Worm (Caenorhabditis elegans): ENCODE data around the gene C18D4.4.

The C18D4.4 gene

ce11 chrV:17530486-17530885 is 824 bp downstream of the C18D4.4 start, which contains the start of gene C18D4.12:
Gene C18D4.12, minus strand, starts transcription at chrV:17530586.
- TF ChIP-seq pes-1 (GFP tag; IDR thresholded peaks at IDR 0.05), result no peak
- TF ChIP-seq B0310.2 (tag; optimal IDR thresholded peaks at IDR 0.05), result no peak
- no peak for TF ChIP-seq ama-1 (optimal IDR thresholded peaks at IDR 0.05)
- no peak for TF ChIP-seq tbx-37 (GFP tag; conservative IDR thresholded peaks at IDR 0.05)
- TF ChIP-seq F13C5.2 (tag; optimal IDR thresholded peaks at IDR 0.05), result no peak
- no peak for TF ChIP-seq ets-7 (tag; optimal IDR thresholded peaks at IDR 0.05)

DNA sequence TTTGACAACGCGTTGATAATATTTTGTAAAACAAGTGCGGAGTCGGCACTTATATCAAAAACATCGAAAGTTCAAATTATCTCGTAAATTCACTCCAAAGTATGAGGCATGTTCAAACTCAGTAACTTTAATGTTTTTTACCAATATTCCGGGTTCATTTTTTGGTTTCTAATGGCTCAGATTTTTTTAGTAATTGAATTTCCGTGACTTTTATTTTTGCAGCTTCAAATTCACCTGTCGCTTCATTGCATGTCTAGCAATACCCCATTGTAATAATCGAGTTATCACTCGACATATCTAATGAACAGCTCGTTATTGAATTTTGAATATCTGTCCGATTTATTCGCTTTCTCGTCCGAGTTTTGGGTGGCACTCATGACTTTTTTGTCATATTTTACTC is 3.6 kb downstream of the C18D4.4 start, which contains the start of gene srz-90:
Gene srz-90, plus strand, starts transcription at position 301 of the 400 bp plus-strand sequence.
- TF ChIP-seq B0310.2 (tag; optimal IDR thresholded peaks at IDR 0.05) (no peak), pes-1 (GFP tag; IDR thresholded peaks at IDR 0.05) (no peak), flt-1 (GFP tag; IDR thresholded peaks at IDR 0.05) (no peak), hmbx-1 (tag; optimal IDR thresholded peaks at IDR 0.05) (no peak)

- no peak for TF ChIP-seq tra-4 (tag; optimal IDR thresholded peaks at IDR 0.05)
- TF ChIP-seq sea-1 (GFP tag; conservative IDR thresholded peaks at IDR 0.05), result no peak
- TF ChIP-seq hnd-1 (tag; optimal IDR thresholded peaks at IDR 0.05), result no peak
- TF ChIP-seq ets-7 (tag; optimal IDR thresholded peaks at IDR 0.05), result no peak
- no peak for TF ChIP-seq scrt-1 (GFP tag; IDR thresholded peaks at IDR 0.05)
- TF ChIP-seq ceh-13 (GFP tag; optimal IDR thresholded peaks at IDR 0.05), result no peak
- no peak for TF ChIP-seq B0310.2 (tag; optimal IDR thresholded peaks at IDR 0.05)
- TF ChIP-seq ama-1 (optimal IDR thresholded peaks at IDR 0.05), result no peak
- no peak for TF ChIP-seq tbx-11 (GFP tag; IDR thresholded peaks at IDR 0.05)
- TF ChIP-seq pes-1 (GFP tag; IDR thresholded peaks at IDR 0.05), result no peak
- no peak for TF ChIP-seq F13C5.2 (tag; optimal IDR thresholded peaks at IDR 0.05)
- TF ChIP-seq hmg-4 (GFP tag; optimal IDR thresholded peaks at IDR 0.05), result no peak
- no peak for TF ChIP-seq flt-1 (GFP tag; IDR thresholded peaks at IDR 0.05)
- no peak for TF ChIP-seq ceh-36 (tag; optimal IDR thresholded peaks at IDR 0.05)
- TF ChIP-seq tbx-37 (GFP tag; conservative IDR thresholded peaks at IDR 0.05), result no peak
- no peak for TF ChIP-seq aly-1 (tag; optimal IDR thresholded peaks at IDR 0.05)
Observed at ce11 chrV:17520735-17521134, 10.6 kb downstream of the C18D4.4 start, which contains the start of gene fbxa-136. Gene fbxa-136, plus strand, starts transcription at chrV:17521035.

ce11 chrV:17513831-17514230 is 17.5 kb downstream of the C18D4.4 start:
- TF ChIP-seq pes-1 (GFP tag; IDR thresholded peaks at IDR 0.05) (peak; percentile 51; the same call in 1 of the 2 replicates), flt-1 (GFP tag; IDR thresholded peaks at IDR 0.05) (no peak), tbx-37 (GFP tag; conservative IDR thresholded peaks at IDR 0.05) (0 out of 2 replicates have a peak, but pooled peaks have one; percentile 8)

- TF ChIP-seq flt-1 (GFP tag; IDR thresholded peaks at IDR 0.05) (no peak), scrt-1 (GFP tag; IDR thresholded peaks at IDR 0.05) (no peak), ets-7 (tag; optimal IDR thresholded peaks at IDR 0.05) (no peak), hnd-1 (tag; optimal IDR thresholded peaks at IDR 0.05) (no peak), ceh-36 (tag; optimal IDR thresholded peaks at IDR 0.05) (no peak), ceh-13 (GFP tag; optimal IDR thresholded peaks at IDR 0.05) (no peak), tbx-11 (GFP tag; IDR thresholded peaks at IDR 0.05) (no peak), ama-1 (optimal IDR thresholded peaks at IDR 0.05) (no peak), hmbx-1 (tag; optimal IDR thresholded peaks at IDR 0.05) (no peak), aly-1 (tag; optimal IDR thresholded peaks at IDR 0.05) (no peak), tbx-37 (GFP tag; conservative IDR thresholded peaks at IDR 0.05) (no peak), B0310.2 (tag; optimal IDR thresholded peaks at IDR 0.05) (no peak), sea-1 (GFP tag; conservative IDR thresholded peaks at IDR 0.05) (no peak), pes-1 (GFP tag; IDR thresholded peaks at IDR 0.05) (no peak), F13C5.2 (tag; optimal IDR thresholded peaks at IDR 0.05) (no peak), hmg-4 (GFP tag; optimal IDR thresholded peaks at IDR 0.05) (no peak)
Observed at ce11 chrV:17512763-17513162, 18.5 kb downstream of the C18D4.4 start.

- TF ChIP-seq tbx-11 (GFP tag; IDR thresholded peaks at IDR 0.05) (no peak), scrt-1 (GFP tag; IDR thresholded peaks at IDR 0.05) (no peak), aly-1 (tag; optimal IDR thresholded peaks at IDR 0.05) (no peak), tra-4 (tag; optimal IDR thresholded peaks at IDR 0.05) (no peak), hnd-1 (tag; optimal IDR thresholded peaks at IDR 0.05) (no peak), ama-1 (optimal IDR thresholded peaks at IDR 0.05) (no peak), ceh-36 (tag; optimal IDR thresholded peaks at IDR 0.05) (no peak)
Observed at ce11 chrV:17508493-17508892, 22.8 kb downstream of the C18D4.4 start, which contains the start of gene srw-32. Gene srw-32, plus strand, starts transcription at chrV:17508793.

DNA sequence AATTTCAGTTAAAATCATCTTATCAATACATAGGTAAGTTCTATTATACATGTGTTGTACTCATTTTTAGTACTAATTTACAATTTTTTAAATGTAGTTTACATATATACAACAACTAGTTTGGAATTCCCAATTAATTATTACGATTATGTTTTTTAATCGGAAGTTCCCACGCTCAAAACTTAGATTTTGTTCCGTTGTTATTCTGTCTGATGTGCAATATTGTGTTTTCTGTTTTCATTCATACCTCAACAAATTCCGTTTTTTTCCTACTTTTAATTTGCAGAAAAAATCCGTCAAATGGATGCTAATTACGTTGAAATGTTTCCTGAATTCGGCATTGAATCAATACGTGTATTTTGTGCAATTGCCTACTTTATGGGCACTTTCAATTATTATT is 25.0 kb downstream of the C18D4.4 start, which contains the start of gene srw-31:
Gene srw-31, plus strand, starts transcription at position 301 of the 400 bp plus-strand sequence.
- TF ChIP-seq tbx-11 (GFP tag; IDR thresholded peaks at IDR 0.05), result no peak
- TF ChIP-seq tbx-37 (GFP tag; conservative IDR thresholded peaks at IDR 0.05), result no peak
- no peak for TF ChIP-seq ceh-13 (GFP tag; optimal IDR thresholded peaks at IDR 0.05)
- no peak for TF ChIP-seq ets-7 (tag; optimal IDR thresholded peaks at IDR 0.05)
- TF ChIP-seq sea-1 (GFP tag; conservative IDR thresholded peaks at IDR 0.05), result no peak
- TF ChIP-seq hnd-1 (tag; optimal IDR thresholded peaks at IDR 0.05), result no peak
- TF ChIP-seq aly-1 (tag; optimal IDR thresholded peaks at IDR 0.05), result no peak
- TF ChIP-seq ama-1 (optimal IDR thresholded peaks at IDR 0.05), result no peak
- no peak for TF ChIP-seq hmbx-1 (tag; optimal IDR thresholded peaks at IDR 0.05)

DNA sequence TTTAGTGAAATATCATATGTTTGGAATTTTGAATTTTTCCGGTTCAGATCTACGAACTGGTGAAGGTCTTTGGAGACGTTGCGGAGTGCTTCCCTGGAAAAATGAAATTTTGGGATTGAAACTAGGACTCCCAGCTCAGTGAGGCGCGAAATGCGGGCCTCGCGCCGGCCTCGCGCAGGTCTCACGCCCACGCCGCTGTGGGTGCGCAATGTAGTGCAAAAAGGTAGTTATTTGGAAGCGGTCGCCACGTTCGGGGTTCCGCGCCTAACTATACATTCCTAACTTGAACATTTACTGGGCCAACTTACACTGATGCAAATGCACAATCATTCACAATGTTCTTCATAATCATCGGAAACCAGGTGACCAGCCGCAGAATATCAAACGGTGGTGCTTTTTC is 31.3 kb downstream of the C18D4.4 start:
- TF ChIP-seq sea-1 (GFP tag; conservative IDR thresholded peaks at IDR 0.05) (no peak), aly-1 (tag; optimal IDR thresholded peaks at IDR 0.05) (no peak), hmbx-1 (tag; optimal IDR thresholded peaks at IDR 0.05) (no peak), hnd-1 (tag; optimal IDR thresholded peaks at IDR 0.05) (no peak), B0310.2 (tag; optimal IDR thresholded peaks at IDR 0.05) (no peak), tbx-37 (GFP tag; conservative IDR thresholded peaks at IDR 0.05) (no peak), flt-1 (GFP tag; IDR thresholded peaks at IDR 0.05) (no peak), tra-4 (tag; optimal IDR thresholded peaks at IDR 0.05) (no peak), tbx-11 (GFP tag; IDR thresholded peaks at IDR 0.05) (no peak), pes-1 (GFP tag; IDR thresholded peaks at IDR 0.05) (no peak), ets-7 (tag; optimal IDR thresholded peaks at IDR 0.05) (no peak), scrt-1 (GFP tag; IDR thresholded peaks at IDR 0.05) (no peak), ama-1 (optimal IDR thresholded peaks at IDR 0.05) (no peak), hmg-4 (GFP tag; optimal IDR thresholded peaks at IDR 0.05) (no peak), ceh-13 (GFP tag; optimal IDR thresholded peaks at IDR 0.05) (no peak), F13C5.2 (tag; optimal IDR thresholded peaks at IDR 0.05) (no peak), ceh-36 (tag; optimal IDR thresholded peaks at IDR 0.05) (no peak)

Data from whole organism, early embryonic.